Worm (Caenorhabditis elegans) whole organism, L4 larva: ENCODE measurements around the gene mtrr-1.

ENCODE experiments used
- ZK546.5 ChIP-seq, 2 experiments: sonication (generic microtip); optimal IDR thresholded peaks; 2 replicates each; lab custom pipeline; 2017; ENCODE audit warnings: missing biosample characterization in 2 of 2, missing genetic modification characterization in 2 of 2
- aly-2 ChIP-seq: sonication (generic microtip); optimal IDR thresholded peaks from 2 replicates; lab custom pipeline; 2018; ENCODE audit warnings: missing biosample characterization, missing genetic modification characterization
- ama-1 ChIP-seq: fragments of 150-350 bp; optimal IDR thresholded peaks from 2 replicates; lab custom pipeline; 2014; ENCODE audit warnings: inconsistent platforms, mixed read lengths
- hlh-11 ChIP-seq: fragments of 200-800 bp; sonication (Bioruptor generic); optimal IDR thresholded peaks from 2 replicates; lab custom pipeline; 2018; ENCODE audit warnings: mild to moderate bottlenecking, missing genetic modification characterization, missing compliant biosample characterization
- lin-38 ChIP-seq: fragments of 200-800 bp; sonication (Bioruptor generic); IDR thresholded peaks from 2 replicates; pipeline ENCODE4 v1.3.6; 2022; ENCODE audit warnings: missing genetic modification reagents, missing genetic modification characterization, missing compliant biosample characterization
- mep-1 ChIP-seq: fragments of 150-350 bp; sonication (generic microtip); optimal IDR thresholded peaks from 3 replicates; lab custom pipeline; 2014; ENCODE audit warnings: missing biosample characterization, missing genetic modification characterization
- nhr-237 ChIP-seq: sonication (generic microtip); optimal IDR thresholded peaks from 2 replicates; lab custom pipeline; 2017; ENCODE audit warnings: missing biosample characterization, missing genetic modification characterization
- nhr-77 ChIP-seq: fragments of 150-350 bp; optimal IDR thresholded peaks from 2 replicates; lab custom pipeline; 2014; ENCODE audit warnings: missing biosample characterization, missing genetic modification characterization
- pha-4 ChIP-seq, 2 experiments: fragments of 150-350 bp in 1 of 2; fragments of 200-800 bp in 1 of 2; sonication (Bioruptor generic) in 1 of 2; IDR thresholded peaks in 1 of 2; optimal IDR thresholded peaks in 1 of 2; 2 replicates each; pipeline versions ENCODE4 v1.3.6 to Lab custom; 2014 to 2022; ENCODE audit warnings: missing genetic modification characterization in 2 of 2, missing genetic modification reagents in 2 of 2, missing biosample characterization in 1 of 2, missing compliant biosample characterization in 1 of 2
- sdz-12 ChIP-seq: fragments of 200-800 bp; sonication (Bioruptor generic); optimal IDR thresholded peaks from 2 replicates; lab custom pipeline; 2018; ENCODE audit warnings: mild to moderate bottlenecking, missing genetic modification characterization, missing compliant biosample characterization
- skn-1 ChIP-seq: fragments of 150-350 bp; optimal IDR thresholded peaks from 2 replicates; lab custom pipeline; 2014; ENCODE audit warnings: missing biosample characterization, missing genetic modification characterization
- tag-97 ChIP-seq: fragments of 200-800 bp; sonication (Bioruptor generic); IDR thresholded peaks from 2 replicates; pipeline ENCODE4 v1.3.6; 2022; ENCODE audit warnings: missing genetic modification characterization, missing compliant biosample characterization

DNA sequence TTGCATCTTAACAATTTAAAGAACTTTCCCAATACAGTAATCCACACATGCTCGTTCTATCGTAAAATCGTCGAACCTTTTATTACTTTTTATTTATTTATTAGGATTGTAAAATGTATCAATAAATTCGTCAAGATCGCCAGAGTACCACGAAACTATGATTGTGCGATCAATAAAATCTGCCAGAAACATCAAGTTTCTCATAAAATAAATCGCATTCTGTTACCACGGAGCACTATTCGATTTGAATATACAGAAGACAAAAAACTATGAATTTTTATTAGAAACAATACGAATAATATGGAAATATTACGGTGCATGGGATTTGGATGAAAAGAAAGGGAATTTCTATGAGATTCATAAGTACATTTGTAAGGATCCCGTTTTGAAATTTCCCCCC is 19.0 kb upstream of the mtrr-1 start, which contains the start of gene C01G6.2:
- TF ChIP-seq skn-1 (tag; lab: Kevin White, UChicago) = no peak
- TF ChIP-seq pha-4 (GFP tag; IDR thresholded peaks at IDR 0.05; lab: Robert Waterston, UW) = no peak
- TF ChIP-seq pha-4 (tag; optimal IDR thresholded peaks at IDR 0.05; lab: Kevin White, UChicago) = no peak
- no peak for TF ChIP-seq nhr-77 (tag; lab: Kevin White, UChicago)
- TF ChIP-seq ama-1 = no peak
- no peak for TF ChIP-seq lin-38 (GFP tag; lab: Robert Waterston, UW)
- no peak for TF ChIP-seq aly-2
- no peak for TF ChIP-seq ZK546.5 (tag; optimal IDR thresholded peaks at IDR 0.05; lab: Kevin White, UChicago)
- no peak for TF ChIP-seq tag-97 (GFP tag; lab: Robert Waterston, UW)
- TF ChIP-seq mep-1 (tag; lab: Kevin White, UChicago) = no peak
- TF ChIP-seq sdz-12 (GFP tag; lab: Kevin White, UChicago) = no peak
- no peak for TF ChIP-seq hlh-11 (tag; lab: Kevin White, UChicago)
- TF ChIP-seq nhr-237 (tag; lab: Kevin White, UChicago) = no peak
